Worm (Caenorhabditis elegans) whole organism, young adult: ENCODE measurements around the gene srg-3.
A peak's percentile ranks its signal among the peaks of the same experiment; 100 is the strongest.

Source experiments
- D2030.7 ChIP-seq: fragments of 200-800 bp; sonication (Bioruptor generic); IDR thresholded peaks from 2 replicates; pipeline ENCODE4 v1.3.6; 2022; ENCODE audit warnings: missing genetic modification reagents, missing genetic modification characterization, missing compliant biosample characterization
- F10E7.11 ChIP-seq: sonication (generic microtip); optimal IDR thresholded peaks from 2 replicates; lab custom pipeline; 2017; ENCODE audit warnings: mild to moderate bottlenecking, missing genetic modification characterization, moderate library complexity, missing compliant biosample characterization
- F23B12.7 ChIP-seq: sonication (generic microtip); optimal IDR thresholded peaks from 2 replicates; lab custom pipeline; 2017; ENCODE audit warnings: missing genetic modification characterization, mild to moderate bottlenecking, missing compliant biosample characterization, antibody characterized with exemption, moderate library complexity; ENCODE audit not compliant: insufficient read depth
- F37B4.10 ChIP-seq: fragments of 200-800 bp; sonication (Bioruptor generic); IDR thresholded peaks from 2 replicates; pipeline ENCODE4 v1.3.6; 2022; ENCODE audit warnings: missing genetic modification characterization, missing compliant biosample characterization
- F55B11.4 ChIP-seq: sonication (generic microtip); optimal IDR thresholded peaks from 2 replicates; lab custom pipeline; 2016; ENCODE audit warnings: missing compliant biosample characterization, missing genetic modification characterization, borderline replicate concordance; ENCODE audit not compliant: insufficient read depth
- F57C9.4 ChIP-seq: sonication (generic microtip); optimal IDR thresholded peaks from 2 replicates; lab custom pipeline; 2017; ENCODE audit warnings: mild to moderate bottlenecking, missing genetic modification characterization, missing compliant biosample characterization
- T07F8.4 ChIP-seq: sonication (generic microtip); optimal IDR thresholded peaks from 2 replicates; lab custom pipeline; 2016; ENCODE audit warnings: mild to moderate bottlenecking, missing genetic modification characterization, moderate library complexity, missing compliant biosample characterization
- Y79H2A.3 ChIP-seq: fragments of 200-800 bp; sonication (Bioruptor generic); conservative IDR thresholded peaks from 2 replicates; pipeline ENCODE4 v1.3.6; 2022; ENCODE audit warnings: missing genetic modification reagents, missing genetic modification characterization, missing compliant biosample characterization
- ZK185.1 ChIP-seq: sonication (generic microtip); optimal IDR thresholded peaks from 2 replicates; lab custom pipeline; 2016; ENCODE audit warnings: mild to moderate bottlenecking, missing genetic modification characterization, missing compliant biosample characterization; ENCODE audit not compliant: poor library complexity, severe bottlenecking
- akir-1 ChIP-seq: fragments of 200-800 bp; sonication (Bioruptor generic); optimal IDR thresholded peaks from 2 replicates; lab custom pipeline; 2018; ENCODE audit warnings: mild to moderate bottlenecking, missing genetic modification characterization, moderate library complexity, missing compliant biosample characterization
- atf-7 ChIP-seq: sonication (generic microtip); optimal IDR thresholded peaks from 2 replicates; lab custom pipeline; 2017; ENCODE audit warnings: mild to moderate bottlenecking, missing genetic modification characterization, missing compliant biosample characterization
- attf-5 ChIP-seq: fragments of 200-800 bp; sonication (Bioruptor generic); optimal IDR thresholded peaks from 2 replicates; lab custom pipeline; 2018; ENCODE audit warnings: mild to moderate bottlenecking, missing genetic modification characterization, missing compliant biosample characterization
- attf-6 ChIP-seq: fragments of 200-800 bp; sonication (Bioruptor generic); IDR thresholded peaks from 2 replicates; pipeline ENCODE4 v1.3.6; 2022; ENCODE audit warnings: missing genetic modification reagents, missing genetic modification characterization, missing compliant biosample characterization
- ceh-40 ChIP-seq: fragments of 200-800 bp; sonication (Bioruptor generic); IDR thresholded peaks from 2 replicates; pipeline ENCODE4 v1.3.6; 2022; ENCODE audit warnings: missing genetic modification characterization, missing compliant biosample characterization
- ceh-91 ChIP-seq: fragments of 200-800 bp; sonication (Bioruptor generic); IDR thresholded peaks from 2 replicates; pipeline ENCODE4 v1.3.6; 2022; ENCODE audit warnings: missing genetic modification reagents, missing genetic modification characterization, missing compliant biosample characterization
- chd-7 ChIP-seq: sonication (generic microtip); optimal IDR thresholded peaks from 2 replicates; lab custom pipeline; 2016; ENCODE audit warnings: mild to moderate bottlenecking, missing genetic modification characterization, moderate library complexity, missing compliant biosample characterization
- dpl-1 ChIP-seq: fragments of 150-350 bp; optimal IDR thresholded peaks from 2 replicates; lab custom pipeline; 2014; ENCODE audit warnings: missing biosample characterization, missing genetic modification reagents, missing genetic modification characterization
- gei-17 ChIP-seq: fragments of 200-800 bp; sonication (Bioruptor generic); optimal IDR thresholded peaks from 2 replicates; lab custom pipeline; 2018; ENCODE audit warnings: mild to moderate bottlenecking, missing genetic modification characterization, missing compliant biosample characterization
- hlh-12 ChIP-seq: sonication (generic microtip); optimal IDR thresholded peaks from 2 replicates; lab custom pipeline; 2016; ENCODE audit warnings: missing genetic modification characterization, missing compliant biosample characterization
- hlh-26 ChIP-seq: fragments of 200-800 bp; sonication (Bioruptor generic); conservative IDR thresholded peaks from 2 replicates; pipeline ENCODE4 v1.3.6; 2022; ENCODE audit warnings: missing genetic modification reagents, missing genetic modification characterization, missing compliant biosample characterization
- let-607 ChIP-seq, 2 experiments: fragments of 200-800 bp in 1 of 2; sonication (Bioruptor generic) in 1 of 2; sonication (generic microtip) in 1 of 2; optimal IDR thresholded peaks; 2 replicates each; lab custom pipeline; 2016 to 2018; ENCODE audit warnings: mild to moderate bottlenecking in 2 of 2, missing compliant biosample characterization in 2 of 2, missing genetic modification characterization in 2 of 2, moderate library complexity in 2 of 2, missing genotype in 1 of 2
- lsl-1 ChIP-seq: fragments of 200-800 bp; sonication (Bioruptor generic); optimal IDR thresholded peaks from 2 replicates; lab custom pipeline; 2018; ENCODE audit warnings: mild to moderate bottlenecking, missing genetic modification characterization, moderate library complexity, missing compliant biosample characterization
- lsy-27 ChIP-seq: sonication (generic microtip); optimal IDR thresholded peaks from 2 replicates; lab custom pipeline; 2017; ENCODE audit warnings: missing genetic modification characterization, mild to moderate bottlenecking, missing compliant biosample characterization, antibody characterized with exemption, missing genotype, borderline replicate concordance; ENCODE audit not compliant: insufficient read depth
- nhr-120 ChIP-seq: fragments of 200-800 bp; sonication (Bioruptor generic); IDR thresholded peaks from 2 replicates; pipeline ENCODE4 v1.3.6; 2022; ENCODE audit warnings: missing genetic modification characterization, missing compliant biosample characterization
- nhr-179 ChIP-seq: sonication (generic microtip); optimal IDR thresholded peaks from 2 replicates; lab custom pipeline; 2016; ENCODE audit warnings: mild to moderate bottlenecking, missing genetic modification characterization, missing compliant biosample characterization
- nhr-90 ChIP-seq: sonication (generic microtip); optimal IDR thresholded peaks from 2 replicates; lab custom pipeline; 2016; ENCODE audit warnings: missing genotype, mild to moderate bottlenecking, missing genetic modification characterization, missing compliant biosample characterization
- pha-4 ChIP-seq: fragments of 150-350 bp; sonication (generic microtip); optimal IDR thresholded peaks from 2 replicates; lab custom pipeline; 2014; ENCODE audit warnings: missing biosample characterization, missing genetic modification reagents, missing genetic modification characterization
- snpc-1.3 ChIP-seq: sonication (generic microtip); optimal IDR thresholded peaks from 2 replicates; lab custom pipeline; 2017; ENCODE audit warnings: missing genetic modification characterization, mild to moderate bottlenecking, missing compliant biosample characterization, antibody characterized with exemption, moderate library complexity, missing genotype, missing genetic modification reagents; ENCODE audit not compliant: insufficient read depth
- snpc-3.4 ChIP-seq: sonication (generic microtip); optimal IDR thresholded peaks from 2 replicates; lab custom pipeline; 2017; ENCODE audit warnings: missing genetic modification characterization, mild to moderate bottlenecking, missing compliant biosample characterization, antibody characterized with exemption, moderate library complexity, missing genotype, missing genetic modification reagents
- zfh-2 ChIP-seq: fragments of 200-800 bp; sonication (Bioruptor generic); conservative IDR thresholded peaks from 2 replicates; pipeline ENCODE4 v1.3.6; 2022; ENCODE audit warnings: missing genetic modification reagents, missing genetic modification characterization, missing compliant biosample characterization
- ztf-25 ChIP-seq: fragments of 200-800 bp; sonication (Bioruptor generic); IDR thresholded peaks from 2 replicates; pipeline ENCODE4 v1.3.6; 2022; ENCODE audit warnings: missing genetic modification reagents, missing genetic modification characterization, missing compliant biosample characterization
- ztf-26 ChIP-seq: sonication (generic microtip); optimal IDR thresholded peaks from 2 replicates; lab custom pipeline; 2017; ENCODE audit warnings: missing genetic modification characterization, missing compliant biosample characterization
- ztf-3 ChIP-seq: fragments of 200-800 bp; sonication (Bioruptor generic); optimal IDR thresholded peaks from 2 replicates; lab custom pipeline; 2018; ENCODE audit warnings: mild to moderate bottlenecking, missing genetic modification characterization, missing compliant biosample characterization
- ztf-6 ChIP-seq: fragments of 200-800 bp; sonication (Bioruptor generic); IDR thresholded peaks from 2 replicates; pipeline ENCODE4 v1.3.6; 2022; ENCODE audit warnings: missing genetic modification reagents, missing genetic modification characterization, missing compliant biosample characterization

srg-3 gene

DNA sequence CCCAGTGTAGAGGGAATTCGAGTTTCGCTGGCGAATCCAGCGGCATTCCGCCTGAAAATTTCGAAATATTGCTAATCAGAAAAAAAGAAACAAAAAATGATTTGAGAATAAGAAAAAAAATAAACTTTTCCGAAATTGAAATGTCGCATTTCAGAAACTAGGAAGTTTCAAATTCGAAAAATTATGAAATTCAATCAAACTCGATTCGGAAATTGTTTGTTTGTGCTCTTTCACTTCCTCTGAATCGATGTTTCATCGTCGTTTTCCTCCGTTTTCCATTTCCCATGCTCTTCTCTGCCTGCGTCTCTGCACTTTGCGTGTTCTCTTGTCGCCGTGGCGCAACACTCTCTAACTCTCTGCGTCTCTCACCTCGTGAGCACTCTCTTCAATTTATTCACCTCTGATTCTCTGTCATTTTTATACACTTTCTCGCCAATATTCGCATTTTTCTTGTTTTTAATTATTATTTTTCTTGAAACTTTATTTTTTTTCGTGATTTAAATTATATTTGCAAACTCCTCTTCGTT, 8.2 kb upstream of the srg-3 start, which contains the start of gene C18F10.7 (continued):
- TF ChIP-seq ceh-91 (GFP tag; lab: Robert Waterston, UW) (no peak), F23B12.7 (tag; lab: Kevin White, UChicago) (no peak), Y79H2A.3 (GFP tag; lab: Robert Waterston, UW) (no peak), gei-17 (GFP tag; lab: Kevin White, UChicago) (no peak), attf-6 (GFP tag; lab: Robert Waterston, UW) (no peak), hlh-26 (GFP tag; lab: Robert Waterston, UW) (no peak), ztf-26 (tag; lab: Kevin White, UChicago) (no peak), atf-7 (tag; lab: Kevin White, UChicago) (no peak), dpl-1 (no peak), nhr-90 (no peak), lsy-27 (tag; lab: Kevin White, UChicago) (no peak), F10E7.11 (tag; lab: Kevin White, UChicago) (no peak), hlh-12 (tag; lab: Kevin White, UChicago) (no peak), F37B4.10 (GFP tag; lab: Robert Waterston, UW) (no peak), zfh-2 (peak; percentile 68), F55B11.4 (tag; lab: Kevin White, UChicago) (no peak)

DNA sequence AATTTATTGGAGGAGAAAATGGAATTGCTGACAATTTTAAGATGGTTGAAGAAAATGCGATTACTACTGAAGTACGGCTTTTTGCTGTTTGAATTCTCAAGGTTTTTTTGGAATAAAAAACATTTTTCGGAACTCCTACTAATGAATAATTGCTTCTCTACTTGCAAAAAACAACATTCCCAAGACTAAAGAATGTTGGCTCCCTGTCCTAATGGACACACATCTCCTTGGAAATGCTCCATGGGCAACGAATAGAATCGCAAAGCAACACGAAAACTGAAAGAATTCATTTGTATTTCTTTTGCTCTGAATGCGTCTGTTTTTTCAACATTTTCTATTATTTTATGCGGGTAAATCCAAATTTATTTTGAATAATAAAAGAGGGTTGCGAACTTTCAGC, 2.7 kb upstream of the srg-3 start, which contains the start of gene C18F10.2:
C18F10.2 (plus strand) TSS at position 301 of the 400 bp plus-strand sequence.
- TF ChIP-seq zfh-2 (no peak), ztf-6 (GFP tag; lab: Robert Waterston, UW) (no peak), pha-4 (tag; lab: Kevin White, UChicago) (no peak), ceh-40 (GFP tag; lab: Robert Waterston, UW) (no peak), nhr-90 (no peak), ZK185.1 (tag; lab: Kevin White, UChicago) (no peak), nhr-179 (tag; lab: Kevin White, UChicago) (no peak)

- TF ChIP-seq ztf-26 (tag; lab: Kevin White, UChicago) (no peak), ztf-3 (GFP tag; lab: Kevin White, UChicago) (no peak), snpc-1.3 (no peak), F23B12.7 (tag; lab: Kevin White, UChicago) (no peak), nhr-120 (GFP tag; lab: Robert Waterston, UW) (no peak), D2030.7 (GFP tag; lab: Robert Waterston, UW) (no peak), ceh-91 (GFP tag; lab: Robert Waterston, UW) (no peak), snpc-3.4 (no peak), akir-1 (no peak), attf-5 (GFP tag; lab: Kevin White, UChicago) (no peak), lsl-1 (no peak), ztf-25 (GFP tag; lab: Robert Waterston, UW) (no peak), let-607 (tag; optimal IDR thresholded peaks at IDR 0.05; lab: Kevin White, UChicago) (no peak), chd-7 (tag; lab: Kevin White, UChicago) (no peak), F57C9.4 (no peak), T07F8.4 (tag; lab: Kevin White, UChicago) (no peak)
Observed at ce11 chrIII:6268061-6268460, 2.1 kb downstream of the srg-3 start, which contains the start of gene srg-7. Gene srg-7, minus strand, starts transcription at chrIII:6268161.
